Fruit fly (Drosophila melanogaster) whole organism, embryonic: ENCODE measurements around the gene Rassf.

ENCODE experiments used
- Antp ChIP-seq: fragments of 200-800 bp; sonication (Bioruptor generic); optimal IDR thresholded peaks from 3 replicates; lab custom pipeline; 2016; ENCODE audit warnings: missing biosample characterization, missing genetic modification characterization
- Atf-2 ChIP-seq: fragments of 200-800 bp; sonication (Bioruptor generic); optimal IDR thresholded peaks from 2 replicates; lab custom pipeline; 2016; ENCODE audit warnings: missing biosample characterization, missing genetic modification characterization
- Bgb ChIP-seq: fragments of 200-800 bp; sonication (Bioruptor generic); IDR thresholded peaks from 2 replicates; pipeline ENCODE4 v1.3.6; 2022; ENCODE audit warnings: missing biosample characterization, missing genetic modification characterization; ENCODE audit not compliant: partially characterized antibody
- C15 ChIP-seq: fragments of 200-800 bp; sonication (Bioruptor generic); IDR thresholded peaks from 3 replicates; pipeline ENCODE4 v1.3.6; 2022; ENCODE audit warnings: missing biosample characterization, missing genetic modification characterization
- CG10959 ChIP-seq: fragments of 200-800 bp; sonication (Bioruptor generic); IDR thresholded peaks from 2 replicates; pipeline ENCODE4 v1.3.6; 2022; ENCODE audit warnings: missing biosample characterization, missing genetic modification characterization
- CG11398 ChIP-seq: fragments of 200-800 bp; sonication (Bioruptor generic); optimal IDR thresholded peaks from 2 replicates; lab custom pipeline; 2016; ENCODE audit warnings: missing biosample characterization, missing genetic modification characterization
- CG1233 ChIP-seq: fragments of 200-800 bp; sonication (Bioruptor generic); optimal IDR thresholded peaks from 4 replicates; lab custom pipeline; 2018; ENCODE audit warnings: missing biosample characterization, mild to moderate bottlenecking, missing genetic modification characterization
- CG12391 ChIP-seq: fragments of 200-800 bp; sonication (Bioruptor generic); optimal IDR thresholded peaks from 3 replicates; lab custom pipeline; 2018; ENCODE audit warnings: missing biosample characterization, mild to moderate bottlenecking, missing genetic modification characterization, moderate library complexity
- CG12744 ChIP-seq: fragments of 200-800 bp; sonication (Bioruptor generic); optimal IDR thresholded peaks from 2 replicates; lab custom pipeline; 2016; ENCODE audit warnings: missing biosample characterization, missing genetic modification characterization
- CG13296 ChIP-seq: fragments of 200-800 bp; sonication (Bioruptor generic); optimal IDR thresholded peaks from 3 replicates; lab custom pipeline; 2018; ENCODE audit warnings: missing biosample characterization, mild to moderate bottlenecking, missing genetic modification characterization
- CG13894 ChIP-seq: fragments of 200-800 bp; sonication (Bioruptor generic); optimal IDR thresholded peaks from 3 replicates; lab custom pipeline; 2018; ENCODE audit warnings: missing biosample characterization, mild to moderate bottlenecking, missing genetic modification characterization, moderate library complexity
- CG18599 ChIP-seq: fragments of 200-800 bp; sonication (Bioruptor generic); optimal IDR thresholded peaks from 3 replicates; lab custom pipeline; 2017; ENCODE audit warnings: missing biosample characterization, missing genetic modification characterization, mild to moderate bottlenecking, moderate library complexity, missing genetic modification reagents
- CG31224 ChIP-seq: fragments of 200-800 bp; sonication (Bioruptor generic); IDR thresholded peaks from 2 replicates; pipeline ENCODE4 v1.3.6; 2022; ENCODE audit warnings: missing biosample characterization, missing genetic modification characterization
- CG4282 ChIP-seq: fragments of 200-800 bp; sonication (Bioruptor generic); optimal IDR thresholded peaks from 2 replicates; lab custom pipeline; 2016; ENCODE audit warnings: missing biosample characterization, missing genetic modification characterization
- CG6854 ChIP-seq: fragments of 200-800 bp; sonication (Bioruptor generic); optimal IDR thresholded peaks from 3 replicates; lab custom pipeline; 2017; ENCODE audit warnings: missing biosample characterization, mild to moderate bottlenecking, missing genetic modification characterization
- CG8765 ChIP-seq: fragments of 200-800 bp; sonication (Bioruptor generic); IDR thresholded peaks from 2 replicates; pipeline ENCODE4 v1.3.6; 2022; ENCODE audit warnings: missing biosample characterization, missing genetic modification characterization
- Dek ChIP-seq: fragments of 200-800 bp; sonication (Bioruptor generic); optimal IDR thresholded peaks from 3 replicates; lab custom pipeline; 2019; ENCODE audit warnings: missing biosample characterization, mild to moderate bottlenecking, missing genetic modification characterization, moderate library complexity
- Dref ChIP-seq: fragments of 200-800 bp; sonication (Bioruptor generic); IDR thresholded peaks from 2 replicates; pipeline ENCODE4 v1.3.6; 2022; ENCODE audit warnings: missing biosample characterization, missing genetic modification characterization
- Ets65A ChIP-seq: fragments of 200-800 bp; sonication (Bioruptor generic); peaks from one replicate; lab custom pipeline; 2016; ENCODE audit warnings: missing biosample characterization, missing genetic modification characterization
- Ets97D ChIP-seq: fragments of 200-800 bp; sonication (Bioruptor generic); optimal IDR thresholded peaks from 3 replicates; lab custom pipeline; 2016; ENCODE audit warnings: missing biosample characterization, missing genetic modification characterization
- GATAe ChIP-seq: fragments of 200-800 bp; sonication (Bioruptor generic); conservative IDR thresholded peaks from 2 replicates; pipeline ENCODE4 v1.3.6; 2022; ENCODE audit warnings: missing biosample characterization, missing genetic modification characterization
- H15 ChIP-seq: fragments of 200-800 bp; sonication (Bioruptor generic); IDR thresholded peaks from 3 replicates; pipeline ENCODE4 v1.3.6; 2022; ENCODE audit warnings: missing biosample characterization, missing genetic modification characterization
- HLH4C ChIP-seq: fragments of 200-800 bp; sonication (Bioruptor generic); IDR thresholded peaks from 3 replicates; pipeline ENCODE4 v1.3.6; 2022; ENCODE audit warnings: missing biosample characterization, missing genetic modification characterization; ENCODE audit not compliant: partially characterized antibody
- HLHmδ ChIP-seq: fragments of 200-800 bp; sonication (Bioruptor generic); optimal IDR thresholded peaks from 2 replicates; lab custom pipeline; 2018; ENCODE audit warnings: missing biosample characterization, mild to moderate bottlenecking, missing genetic modification characterization, moderate library complexity
- Hand ChIP-seq: fragments of 200-800 bp; sonication (Bioruptor generic); optimal IDR thresholded peaks from 2 replicates; lab custom pipeline; 2017; ENCODE audit warnings: mild to moderate bottlenecking, missing biosample characterization, missing genetic modification reagents, missing genetic modification characterization
- HmgZ ChIP-seq: fragments of 200-800 bp; sonication (Bioruptor generic); optimal IDR thresholded peaks from 2 replicates; lab custom pipeline; 2018; ENCODE audit warnings: missing biosample characterization, mild to moderate bottlenecking, missing genetic modification characterization
- Med ChIP-seq: fragments of 200-800 bp; sonication (Bioruptor generic); peaks from one replicate; lab custom pipeline; 2016; ENCODE audit warnings: missing biosample characterization, missing genetic modification characterization, mild to moderate bottlenecking, inconsistent platforms, moderate library complexity
- Optix ChIP-seq: fragments of 200-800 bp; sonication (Bioruptor generic); IDR thresholded peaks from 3 replicates; pipeline ENCODE4 v1.3.6; 2022; ENCODE audit warnings: missing biosample characterization, missing genetic modification characterization
- Ptx1 ChIP-seq: fragments of 200-800 bp; sonication (Bioruptor generic); IDR thresholded peaks from 2 replicates; pipeline ENCODE4 v1.3.6; 2022; ENCODE audit warnings: missing biosample characterization, missing genetic modification characterization
- Spps ChIP-seq: fragments of 200-800 bp; sonication (Bioruptor generic); optimal IDR thresholded peaks from 2 replicates; lab custom pipeline; 2018; ENCODE audit warnings: missing biosample characterization, mild to moderate bottlenecking, missing genetic modification characterization
- Vsx1 ChIP-seq: fragments of 200-800 bp; sonication (Bioruptor generic); optimal IDR thresholded peaks from 2 replicates; lab custom pipeline; 2017; ENCODE audit warnings: missing biosample characterization, mild to moderate bottlenecking, missing genetic modification characterization, missing genetic modification reagents
- Xbp1 ChIP-seq: fragments of 200-800 bp; sonication (Bioruptor generic); optimal IDR thresholded peaks from 3 replicates; lab custom pipeline; 2016; ENCODE audit warnings: missing biosample characterization, mild to moderate bottlenecking, missing genetic modification characterization
- abd-A ChIP-seq: fragments of 200-800 bp; sonication (Bioruptor generic); optimal IDR thresholded peaks from 3 replicates; lab custom pipeline; 2019; ENCODE audit warnings: missing biosample characterization, mild to moderate bottlenecking, missing genetic modification characterization, moderate library complexity
- al ChIP-seq: fragments of 200-800 bp; sonication (Bioruptor generic); IDR thresholded peaks from 2 replicates; pipeline ENCODE4 v1.3.6; 2022; ENCODE audit warnings: missing biosample characterization, missing genetic modification characterization
- cad ChIP-seq: fragments of >200 bp; optimal IDR thresholded peaks from 2 replicates; lab custom pipeline; 2017; ENCODE audit warnings: missing biosample characterization, missing genetic modification characterization
- cas ChIP-seq: fragments of 200-800 bp; sonication (Bioruptor generic); IDR thresholded peaks from 2 replicates; pipeline ENCODE4 v1.3.6; 2022; ENCODE audit warnings: missing biosample characterization, missing genetic modification characterization
- chinmo ChIP-seq: fragments of 200-800 bp; sonication (Bioruptor generic); IDR thresholded peaks from 4 replicates; pipeline ENCODE4 v1.3.6; 2022; ENCODE audit warnings: missing biosample characterization, missing genetic modification characterization; ENCODE audit not compliant: partially characterized antibody
- dati ChIP-seq: fragments of 200-800 bp; sonication (Bioruptor generic); IDR thresholded peaks from 2 replicates; pipeline ENCODE4 v1.3.6; 2022; ENCODE audit warnings: missing biosample characterization, missing genetic modification characterization
- esg ChIP-seq: fragments of 200-800 bp; sonication (Bioruptor generic); conservative IDR thresholded peaks from 2 replicates; pipeline ENCODE4 v1.3.6; 2022; ENCODE audit warnings: missing biosample characterization, missing genetic modification characterization
- eyg ChIP-seq: fragments of 200-800 bp; sonication (Bioruptor generic); optimal IDR thresholded peaks from 3 replicates; lab custom pipeline; 2016; ENCODE audit warnings: missing biosample characterization, missing genetic modification characterization
- klu ChIP-seq: fragments of 200-800 bp; sonication (Bioruptor generic); IDR thresholded peaks from 2 replicates; pipeline ENCODE4 v1.3.6; 2022; ENCODE audit warnings: missing biosample characterization, missing genetic modification characterization
- knrl ChIP-seq: fragments of 200-800 bp; sonication (Bioruptor generic); IDR thresholded peaks from 3 replicates; pipeline ENCODE4 v1.3.6; 2022; ENCODE audit warnings: missing biosample characterization, missing genetic modification characterization; ENCODE audit not compliant: partially characterized antibody
- p53 ChIP-seq: fragments of 200-800 bp; sonication (Bioruptor generic); optimal IDR thresholded peaks from 2 replicates; lab custom pipeline; 2016; ENCODE audit warnings: missing biosample characterization, missing genetic modification characterization
- prd ChIP-seq, 3 experiments: fragments of >200 bp in 2 of 3; fragments of 200-800 bp in 1 of 3; sonication (Bioruptor generic) in 1 of 3; optimal IDR thresholded peaks in 2 of 3; IDR thresholded peaks in 1 of 3; 2 replicates in 2 of 3; 3 replicates in 1 of 3; pipeline versions ENCODE4 v1.3.6 to Lab custom; 2017 to 2022; ENCODE audit warnings: missing biosample characterization in 1 of 3, missing genetic modification characterization in 1 of 3
- pros ChIP-seq: fragments of 200-800 bp; sonication (Bioruptor generic); optimal IDR thresholded peaks from 3 replicates; lab custom pipeline; 2019; ENCODE audit warnings: missing biosample characterization, mild to moderate bottlenecking, missing genetic modification characterization, moderate library complexity
- psq ChIP-seq: fragments of 200-800 bp; sonication (Bioruptor generic); optimal IDR thresholded peaks from 2 replicates; lab custom pipeline; 2017; ENCODE audit warnings: missing biosample characterization, missing genetic modification characterization
- tll ChIP-seq, 2 experiments: fragments of 200-800 bp in 1 of 2; fragments of >200 bp in 1 of 2; sonication (Bioruptor generic) in 1 of 2; optimal IDR thresholded peaks; 2 replicates each; lab custom pipeline; 2017 to 2019; ENCODE audit warnings: missing biosample characterization in 2 of 2, missing genetic modification characterization in 2 of 2, mild to moderate bottlenecking in 1 of 2, moderate library complexity in 1 of 2
- zen ChIP-seq: fragments of 200-800 bp; sonication (Bioruptor generic); optimal IDR thresholded peaks from 3 replicates; lab custom pipeline; 2018; ENCODE audit warnings: missing biosample characterization, mild to moderate bottlenecking, missing genetic modification characterization, moderate library complexity

Gene Rassf

DNA sequence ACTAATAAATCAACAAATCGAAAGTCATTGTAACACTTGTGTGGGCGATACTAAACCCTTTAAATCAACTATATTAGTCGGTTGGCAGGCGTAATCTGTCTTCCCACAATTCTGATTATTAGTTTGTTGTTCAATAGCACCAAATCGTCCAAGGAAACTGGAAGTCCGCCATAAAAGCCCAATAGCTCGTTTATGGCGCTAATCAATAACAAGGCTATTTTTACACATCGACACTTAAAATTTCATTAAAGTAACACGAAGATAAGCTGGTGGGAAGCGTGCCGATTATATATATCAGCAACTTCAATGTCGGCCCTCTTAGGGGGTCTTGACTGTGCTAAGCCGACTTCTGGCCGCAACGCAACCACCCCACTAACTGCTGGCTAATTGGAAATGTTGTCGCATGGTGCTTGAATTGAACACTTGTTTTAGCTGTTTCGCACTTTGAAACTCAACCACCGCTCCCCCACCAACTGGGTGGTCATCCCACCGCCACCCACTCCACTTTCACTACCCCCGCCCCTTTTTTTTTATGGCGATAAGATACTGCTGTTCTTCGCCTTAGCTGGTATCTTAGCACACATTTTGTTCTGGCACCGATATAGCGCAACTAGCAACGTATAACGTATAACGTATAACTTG lies 21.4 kb upstream of the Rassf start (continued):
- TF ChIP-seq CG18599 (GFP tag; lab: Kevin White, UChicago) (no peak), cas (no peak), Dek (no peak), Atf-2 (GFP tag; lab: Kevin White, UChicago) (no peak), Spps (tag; lab: Kevin White, UChicago) (no peak), CG13894 (peak; percentile 45), eyg (GFP tag; lab: Kevin White, UChicago) (no peak), CG6854 (peak; percentile 21), Antp (GFP tag; lab: Kevin White, UChicago) (no peak), chinmo (GFP tag; lab: Robert Waterston, UW) (0 out of 4 replicates have a peak, but pooled peaks have one; percentile 8), pros (GFP tag; lab: Kevin White, UChicago) (no peak), CG10959 (GFP tag; lab: Robert Waterston, UW) (no peak), klu (GFP tag; lab: Robert Waterston, UW) (no peak), CG13296 (GFP tag; lab: Kevin White, UChicago) (peak; percentile 52)

DNA sequence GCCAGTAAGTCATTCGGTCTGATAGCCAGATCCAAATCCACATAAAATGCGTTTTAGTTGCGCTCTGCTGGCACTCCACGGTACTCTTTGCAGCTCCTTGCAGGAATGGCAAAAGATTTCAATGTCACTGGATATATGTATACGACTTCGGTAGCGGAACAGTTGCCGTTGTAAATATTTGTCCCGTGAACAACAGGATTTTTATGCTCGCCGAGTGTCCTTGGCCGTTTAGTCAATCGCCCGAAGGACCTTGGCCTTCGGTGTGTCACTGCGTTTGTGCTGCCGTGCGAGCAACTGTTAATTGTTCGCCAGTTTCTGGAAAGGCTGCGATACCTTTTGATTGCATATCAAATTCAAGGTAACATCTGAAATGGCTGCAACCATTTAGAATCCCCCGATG lies 20.7 kb upstream of the Rassf start:
- TF ChIP-seq HLH4C (GFP tag; lab: Robert Waterston, UW) (no peak), cad (GFP tag; lab: Kevin White, UChicago) (peak; percentile 73), tll (GFP tag; optimal IDR thresholded peaks at IDR 0.05; lab: Kevin White, UChicago) (peak in 1 of 2 experiments; percentile 86), prd (optimal IDR thresholded peaks at IDR 0.05; lab: Kevin White, UChicago) (no peak), prd (GFP tag; IDR thresholded peaks at IDR 0.05; lab: Robert Waterston, UW) (peak; percentile 29; the same call in 1 of the 3 replicates), knrl (GFP tag; lab: Robert Waterston, UW) (no peak), zen (tag; lab: Kevin White, UChicago) (peak; percentile 45), CG8765 (GFP tag; lab: Robert Waterston, UW) (no peak), CG4282 (GFP tag; lab: Kevin White, UChicago) (no peak), Ets65A (GFP tag; lab: Kevin White, UChicago) (peak; percentile 28)

DNA sequence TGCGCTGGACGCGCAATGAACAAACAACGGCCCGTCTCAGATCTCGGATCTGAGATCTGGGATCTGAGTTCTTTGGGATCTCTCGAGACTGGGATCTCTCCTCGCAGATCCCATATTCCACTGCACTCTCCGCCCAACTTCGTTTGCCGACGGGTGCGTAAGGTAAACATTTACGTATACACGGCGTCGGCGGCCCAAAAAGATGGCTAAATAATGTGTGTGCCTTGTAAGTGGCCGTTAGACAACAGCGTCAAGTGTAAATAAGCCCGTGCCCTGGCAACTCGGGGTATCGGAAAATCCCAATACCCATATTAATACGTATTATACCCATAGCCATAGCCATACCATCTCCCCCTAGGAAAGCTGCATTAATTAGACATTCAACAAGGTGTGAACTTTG lies 17.0 kb upstream of the Rassf start:
- TF ChIP-seq Optix (no peak), CG1233 (GFP tag; lab: Kevin White, UChicago) (no peak), Ptx1 (GFP tag; lab: Robert Waterston, UW) (no peak), dati (GFP tag; lab: Robert Waterston, UW) (no peak), p53 (GFP tag; lab: Kevin White, UChicago) (no peak), H15 (no peak), Med (peak; percentile 54), Hand (GFP tag; lab: Kevin White, UChicago) (no peak), CG12744 (no peak), esg (GFP tag; lab: Robert Waterston, UW) (no peak), Xbp1 (GFP tag; lab: Kevin White, UChicago) (no peak), CG12391 (tag; lab: Kevin White, UChicago) (no peak), psq (GFP tag; lab: Kevin White, UChicago) (no peak), abd-A (no peak), HLHmδ (GFP tag; lab: Kevin White, UChicago) (peak; percentile 47), C15 (GFP tag; lab: Robert Waterston, UW) (no peak), HmgZ (tag; lab: Kevin White, UChicago) (no peak), Dref (no peak), Vsx1 (no peak), GATAe (GFP tag; lab: Robert Waterston, UW) (no peak), Ets97D (GFP tag; lab: Kevin White, UChicago) (no peak), CG31224 (GFP tag; lab: Robert Waterston, UW) (no peak), Bgb (GFP tag; lab: Robert Waterston, UW) (no peak), al (GFP tag; lab: Robert Waterston, UW) (no peak), CG11398 (GFP tag; lab: Kevin White, UChicago) (no peak)
